Worm (Caenorhabditis elegans): Measurements from ENCODE around the gene C25F9.6.

DNA sequence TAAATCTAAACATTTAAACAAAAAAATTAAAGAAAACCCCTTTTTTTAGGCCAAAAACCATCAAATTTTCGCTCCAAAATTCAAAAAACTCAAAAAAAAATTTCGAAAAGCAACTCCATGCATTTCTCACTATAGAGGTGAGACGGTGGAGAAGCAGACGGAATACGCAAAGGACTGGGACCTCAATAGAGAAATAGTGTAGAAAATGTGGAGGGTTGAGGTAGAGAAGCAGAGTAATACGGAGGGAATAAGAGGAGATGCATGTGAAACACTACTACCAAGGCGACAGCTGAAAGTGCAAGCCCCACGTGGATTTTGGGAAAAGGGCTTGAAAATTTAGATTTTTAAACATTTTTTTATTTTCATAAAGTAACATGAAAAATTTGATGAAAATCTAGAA is 13.9 kb downstream of the C25F9.6 start:
- TF ChIP-seq tbx-37 (GFP tag; conservative IDR thresholded peaks at IDR 0.05) (no peak), tbx-11 (GFP tag; IDR thresholded peaks at IDR 0.05) (no peak), pes-1 (GFP tag; IDR thresholded peaks at IDR 0.05) (no peak), ama-1 (optimal IDR thresholded peaks at IDR 0.05) (no peak), hnd-1 (tag; optimal IDR thresholded peaks at IDR 0.05) (no peak)
